Worm (Caenorhabditis elegans) whole organism, L3 larva: ENCODE data around the gene srx-98.

Source experiments
- R02D3.7 ChIP-seq: fragments of 150-350 bp; optimal IDR thresholded peaks from 2 replicates; lab custom pipeline; 2014; ENCODE audit warnings: missing biosample characterization, missing genetic modification characterization
- ama-1 ChIP-seq: fragments of 150-350 bp; optimal IDR thresholded peaks from 2 replicates; lab custom pipeline; 2018
- fkh-10 ChIP-seq: sonication (generic microtip); optimal IDR thresholded peaks from 2 replicates; lab custom pipeline; 2017; ENCODE audit warnings: missing biosample characterization, missing genetic modification reagents, missing genetic modification characterization
- lin-39 ChIP-seq: fragments of 150-350 bp; optimal IDR thresholded peaks from 2 replicates; lab custom pipeline; 2018; ENCODE audit warnings: missing biosample characterization, missing genetic modification reagents, missing genetic modification characterization
- mdl-1 ChIP-seq: fragments of 150-350 bp; optimal IDR thresholded peaks from 2 replicates; lab custom pipeline; 2014; ENCODE audit warnings: missing biosample characterization, missing genetic modification characterization
- nhr-11 ChIP-seq: fragments of 150-350 bp; optimal IDR thresholded peaks from 2 replicates; lab custom pipeline; 2014; ENCODE audit warnings: missing biosample characterization, missing genetic modification characterization
- nhr-25 ChIP-seq: sonication (generic microtip); optimal IDR thresholded peaks from 2 replicates; lab custom pipeline; 2017; ENCODE audit warnings: missing biosample characterization, missing genetic modification characterization
- nhr-28 ChIP-seq: fragments of 150-350 bp; optimal IDR thresholded peaks from 2 replicates; lab custom pipeline; 2014; ENCODE audit warnings: missing biosample characterization, missing genetic modification characterization
- nhr-76 ChIP-seq: fragments of 150-350 bp; sonication (generic microtip); optimal IDR thresholded peaks from 5 replicates; lab custom pipeline; 2014; ENCODE audit warnings: missing biosample characterization, missing genetic modification characterization
- nhr-77 ChIP-seq: fragments of 150-350 bp; optimal IDR thresholded peaks from 2 replicates; lab custom pipeline; 2014; ENCODE audit warnings: missing biosample characterization, missing genetic modification characterization
- tbx-2 ChIP-seq: sonication (generic microtip); optimal IDR thresholded peaks from 2 replicates; lab custom pipeline; 2016; ENCODE audit warnings: mild to moderate bottlenecking, missing genetic modification characterization, missing compliant biosample characterization
- unc-39 ChIP-seq: sonication (generic microtip); optimal IDR thresholded peaks from 4 replicates; lab custom pipeline; 2017; ENCODE audit warnings: missing biosample characterization, missing genetic modification characterization
- ztf-11 ChIP-seq: fragments of 150-350 bp; optimal IDR thresholded peaks from 2 replicates; lab custom pipeline; 2014; ENCODE audit warnings: missing biosample characterization, missing genetic modification characterization

DNA sequence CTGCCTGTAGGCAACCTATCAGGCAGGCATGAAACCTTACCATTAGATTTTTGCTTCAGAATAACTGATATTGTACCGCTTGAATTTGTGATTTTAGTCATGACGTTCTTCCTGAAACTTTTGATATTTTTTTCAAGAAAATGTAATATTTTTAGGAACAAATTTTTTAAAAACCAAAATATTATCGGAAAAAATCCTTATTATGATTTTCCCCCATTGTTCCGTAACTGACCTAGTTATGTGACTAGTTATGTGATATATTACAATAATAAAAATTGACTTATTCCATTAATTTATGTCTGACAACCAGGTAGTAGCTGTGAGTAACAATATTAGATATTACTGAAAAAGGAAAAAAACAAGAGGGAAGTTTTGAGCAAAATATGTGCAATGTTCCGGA, at the start of gene srx-98:
- TF ChIP-seq nhr-77 (tag; lab: Kevin White, UChicago) (no peak), nhr-76 (tag; lab: Kevin White, UChicago) (no peak), nhr-28 (tag; lab: Kevin White, UChicago) (no peak), R02D3.7 (no peak), nhr-25 (tag; lab: Kevin White, UChicago) (no peak), lin-39 (tag; lab: Kevin White, UChicago) (no peak), ztf-11 (no peak), fkh-10 (no peak), tbx-2 (tag; lab: Kevin White, UChicago) (no peak), ama-1 (lab: Kevin White, UChicago) (no peak), unc-39 (tag; lab: Kevin White, UChicago) (no peak), nhr-11 (no peak), mdl-1 (tag; lab: Kevin White, UChicago) (no peak)
